Worm (Caenorhabditis elegans) whole organism, L3 larva: ENCODE data around the gene cah-4.

Experiments used
- R02D3.7 ChIP-seq: fragments of 150-350 bp; optimal IDR thresholded peaks from 2 replicates; lab custom pipeline; 2014; ENCODE audit warnings: missing biosample characterization, missing genetic modification characterization
- ZK546.5 ChIP-seq: sonication (generic microtip); optimal IDR thresholded peaks from 2 replicates; lab custom pipeline; 2017; ENCODE audit warnings: missing biosample characterization, missing genetic modification characterization
- aly-2 ChIP-seq: fragments of 150-350 bp; optimal IDR thresholded peaks from 2 replicates; lab custom pipeline; 2014; ENCODE audit warnings: missing biosample characterization, missing genetic modification characterization
- ama-1 ChIP-seq: fragments of 150-350 bp; optimal IDR thresholded peaks from 2 replicates; lab custom pipeline; 2018
- ceh-16 ChIP-seq: sonication (generic microtip); optimal IDR thresholded peaks from 2 replicates; lab custom pipeline; 2017; ENCODE audit warnings: missing biosample characterization, missing genetic modification characterization
- ceh-28 ChIP-seq: fragments of 150-350 bp; optimal IDR thresholded peaks from 2 replicates; lab custom pipeline; 2014; ENCODE audit warnings: missing biosample characterization, missing genetic modification reagents, missing genetic modification characterization
- ceh-82 ChIP-seq: fragments of 150-350 bp; optimal IDR thresholded peaks from 2 replicates; lab custom pipeline; 2014; ENCODE audit warnings: missing biosample characterization, missing genetic modification characterization
- ceh-9 ChIP-seq: sonication (generic microtip); optimal IDR thresholded peaks from 2 replicates; lab custom pipeline; 2018; ENCODE audit warnings: missing biosample characterization, missing genetic modification characterization
- daf-12 ChIP-seq: fragments of 150-350 bp; optimal IDR thresholded peaks from 2 replicates; lab custom pipeline; 2014; ENCODE audit warnings: missing biosample characterization, missing genetic modification reagents, missing genetic modification characterization
- egl-27 ChIP-seq: sonication (generic microtip); optimal IDR thresholded peaks from 4 replicates; lab custom pipeline; 2017; ENCODE audit warnings: missing biosample characterization, missing genetic modification reagents, missing genetic modification characterization
- egl-5 ChIP-seq: fragments of 150-350 bp; optimal IDR thresholded peaks from 2 replicates; lab custom pipeline; 2017; ENCODE audit warnings: missing biosample characterization, missing genetic modification reagents, missing genetic modification characterization, inconsistent platforms
- elt-1 ChIP-seq: fragments of 150-350 bp; optimal IDR thresholded peaks from 2 replicates; lab custom pipeline; 2014; ENCODE audit warnings: missing biosample characterization, missing genetic modification characterization
- elt-2 ChIP-seq: sonication (generic microtip); optimal IDR thresholded peaks from 2 replicates; lab custom pipeline; 2016; ENCODE audit warnings: missing genetic modification reagents, mild to moderate bottlenecking, missing genetic modification characterization, missing compliant biosample characterization
- elt-3 ChIP-seq, 3 experiments: fragments of 150-350 bp in 1 of 3; sonication (generic microtip) in 2 of 3; optimal IDR thresholded peaks; 2 replicates in 2 of 3; 4 replicates in 1 of 3; lab custom pipeline; 2014 to 2017; ENCODE audit warnings: missing biosample characterization in 3 of 3, missing genetic modification characterization in 3 of 3
- eor-1 ChIP-seq, 2 experiments: fragments of 150-350 bp; optimal IDR thresholded peaks; 2 replicates each; lab custom pipeline; 2014 to 2018; ENCODE audit warnings: missing biosample characterization in 2 of 2, missing genetic modification characterization in 2 of 2
- fkh-10 ChIP-seq: sonication (generic microtip); optimal IDR thresholded peaks from 2 replicates; lab custom pipeline; 2017; ENCODE audit warnings: missing biosample characterization, missing genetic modification reagents, missing genetic modification characterization
- fkh-2 ChIP-seq: fragments of 150-350 bp; optimal IDR thresholded peaks from 2 replicates; lab custom pipeline; 2014; ENCODE audit warnings: missing biosample characterization, missing genetic modification reagents, missing genetic modification characterization
- fos-1 ChIP-seq: fragments of 150-350 bp; optimal IDR thresholded peaks from 2 replicates; lab custom pipeline; 2014; ENCODE audit warnings: missing biosample characterization, missing genetic modification characterization
- hmg-11 ChIP-seq: sonication (generic microtip); optimal IDR thresholded peaks from 2 replicates; lab custom pipeline; 2016; ENCODE audit warnings: missing genetic modification characterization, missing compliant biosample characterization
- jun-1 ChIP-seq: fragments of 150-350 bp; optimal IDR thresholded peaks from 2 replicates; lab custom pipeline; 2014; ENCODE audit warnings: missing biosample characterization, missing genetic modification reagents, missing genetic modification characterization
- lin-15B ChIP-seq: fragments of 150-350 bp; optimal IDR thresholded peaks from 2 replicates; lab custom pipeline; 2014; ENCODE audit warnings: missing biosample characterization, missing genetic modification characterization
- lin-39 ChIP-seq: fragments of 150-350 bp; optimal IDR thresholded peaks from 2 replicates; lab custom pipeline; 2018; ENCODE audit warnings: missing biosample characterization, missing genetic modification reagents, missing genetic modification characterization
- lsy-12 ChIP-seq: sonication (generic microtip); optimal IDR thresholded peaks from 2 replicates; lab custom pipeline; 2016; ENCODE audit warnings: mild to moderate bottlenecking, missing genetic modification characterization, missing compliant biosample characterization
- mdl-1 ChIP-seq: fragments of 150-350 bp; optimal IDR thresholded peaks from 2 replicates; lab custom pipeline; 2014; ENCODE audit warnings: missing biosample characterization, missing genetic modification characterization
- mml-1 ChIP-seq: fragments of 150-350 bp; sonication (generic microtip); optimal IDR thresholded peaks from 3 replicates; lab custom pipeline; 2014; ENCODE audit warnings: missing biosample characterization, missing genetic modification characterization
- nfya-1 ChIP-seq: sonication (generic microtip); optimal IDR thresholded peaks from 2 replicates; lab custom pipeline; 2017; ENCODE audit warnings: missing genetic modification characterization, mild to moderate bottlenecking, missing compliant biosample characterization, antibody characterized with exemption, moderate library complexity; ENCODE audit not compliant: insufficient read depth
- nhr-11 ChIP-seq: fragments of 150-350 bp; optimal IDR thresholded peaks from 2 replicates; lab custom pipeline; 2014; ENCODE audit warnings: missing biosample characterization, missing genetic modification characterization
- nhr-12 ChIP-seq: fragments of 150-350 bp; optimal IDR thresholded peaks from 2 replicates; lab custom pipeline; 2014; ENCODE audit warnings: missing biosample characterization, missing genetic modification characterization
- nhr-23 ChIP-seq: fragments of 150-350 bp; optimal IDR thresholded peaks from 2 replicates; lab custom pipeline; 2014; ENCODE audit warnings: missing biosample characterization, missing genetic modification reagents, missing genetic modification characterization
- nhr-237 ChIP-seq: fragments of 150-350 bp; optimal IDR thresholded peaks from 2 replicates; lab custom pipeline; 2014; ENCODE audit warnings: missing biosample characterization, missing genetic modification characterization
- nhr-25 ChIP-seq: sonication (generic microtip); optimal IDR thresholded peaks from 2 replicates; lab custom pipeline; 2017; ENCODE audit warnings: missing biosample characterization, missing genetic modification characterization
- nhr-28 ChIP-seq: fragments of 150-350 bp; optimal IDR thresholded peaks from 2 replicates; lab custom pipeline; 2014; ENCODE audit warnings: missing biosample characterization, missing genetic modification characterization
- nhr-43 ChIP-seq: sonication (generic microtip); optimal IDR thresholded peaks from 2 replicates; lab custom pipeline; 2016; ENCODE audit warnings: mild to moderate bottlenecking, missing genetic modification characterization, missing compliant biosample characterization; ENCODE audit not compliant: poor library complexity, severe bottlenecking
- nhr-67 ChIP-seq: fragments of 150-350 bp; optimal IDR thresholded peaks from 2 replicates; lab custom pipeline; 2014; ENCODE audit warnings: missing biosample characterization, missing genetic modification characterization
- nhr-76 ChIP-seq: fragments of 150-350 bp; sonication (generic microtip); optimal IDR thresholded peaks from 5 replicates; lab custom pipeline; 2014; ENCODE audit warnings: missing biosample characterization, missing genetic modification characterization
- nhr-77 ChIP-seq: fragments of 150-350 bp; optimal IDR thresholded peaks from 2 replicates; lab custom pipeline; 2014; ENCODE audit warnings: missing biosample characterization, missing genetic modification characterization
- pha-4 ChIP-seq: fragments of 150-350 bp; optimal IDR thresholded peaks from 2 replicates; lab custom pipeline; 2014; ENCODE audit warnings: missing biosample characterization, missing genetic modification reagents, missing genetic modification characterization
- pqm-1 ChIP-seq: fragments of 150-350 bp; optimal IDR thresholded peaks from 2 replicates; lab custom pipeline; 2017; ENCODE audit warnings: missing biosample characterization, missing genetic modification characterization, inconsistent platforms
- sea-2 ChIP-seq: fragments of 150-350 bp; sonication (generic microtip); optimal IDR thresholded peaks from 4 replicates; lab custom pipeline; 2014; ENCODE audit warnings: missing biosample characterization, missing genetic modification reagents, missing genetic modification characterization
- skn-1 ChIP-seq: fragments of 150-350 bp; optimal IDR thresholded peaks from 2 replicates; lab custom pipeline; 2014; ENCODE audit warnings: missing biosample characterization, missing genetic modification characterization
- snpc-4 ChIP-seq: fragments of 150-350 bp; optimal IDR thresholded peaks from 2 replicates; lab custom pipeline; 2014; ENCODE audit warnings: missing biosample characterization, missing genetic modification characterization
- tbx-2 ChIP-seq: sonication (generic microtip); optimal IDR thresholded peaks from 2 replicates; lab custom pipeline; 2016; ENCODE audit warnings: mild to moderate bottlenecking, missing genetic modification characterization, missing compliant biosample characterization
- unc-39 ChIP-seq: sonication (generic microtip); optimal IDR thresholded peaks from 4 replicates; lab custom pipeline; 2017; ENCODE audit warnings: missing biosample characterization, missing genetic modification characterization
- unc-62 ChIP-seq: fragments of 150-350 bp; sonication (generic microtip); optimal IDR thresholded peaks from 4 replicates; lab custom pipeline; 2014; ENCODE audit warnings: missing biosample characterization, missing genetic modification reagents, missing genetic modification characterization
- zag-1 ChIP-seq: fragments of 150-350 bp; optimal IDR thresholded peaks from 2 replicates; lab custom pipeline; 2014; ENCODE audit warnings: missing biosample characterization, missing genetic modification characterization
- ztf-11 ChIP-seq: fragments of 150-350 bp; optimal IDR thresholded peaks from 2 replicates; lab custom pipeline; 2014; ENCODE audit warnings: missing biosample characterization, missing genetic modification characterization
- ztf-4 ChIP-seq: fragments of 150-350 bp; optimal IDR thresholded peaks from 2 replicates; lab custom pipeline; 2014; ENCODE audit warnings: missing biosample characterization, missing genetic modification characterization

cah-4 gene

ce11 chrX:13514384-13514783, 28.0 kb upstream of the cah-4 start:
- no peak for TF ChIP-seq fkh-2 (tag; lab: Kevin White, UChicago)
- peak; percentile 27 for TF ChIP-seq fos-1
- peak; percentile 97 for TF ChIP-seq jun-1
- peak; percentile 41 for TF ChIP-seq nhr-76 (tag; lab: Kevin White, UChicago)
- no peak for TF ChIP-seq nhr-28 (tag; lab: Kevin White, UChicago)
- peak; percentile 61 for TF ChIP-seq aly-2 (tag; lab: Kevin White, UChicago)
- TF ChIP-seq ceh-16 (tag; lab: Kevin White, UChicago), result peak; percentile 53
- TF ChIP-seq ceh-82 (tag; lab: Kevin White, UChicago), result peak; percentile 94
- peak; percentile 42 for TF ChIP-seq egl-5 (tag; lab: Kevin White, UChicago)
- TF ChIP-seq nfya-1, result peak; percentile 54
- peak; percentile 82 for TF ChIP-seq R02D3.7 (tag; lab: Kevin White, UChicago)
- peak; percentile 11 for TF ChIP-seq nhr-12 (tag; lab: Kevin White, UChicago)
- TF ChIP-seq mdl-1 (tag; lab: Kevin White, UChicago), result peak; percentile 12
- TF ChIP-seq snpc-4 (tag; lab: Kevin White, UChicago), result peak; percentile 81
- TF ChIP-seq daf-12 (tag; lab: Kevin White, UChicago), result peak; percentile 4
- peak in 1 of 3 experiments; percentile 63 for TF ChIP-seq elt-3 (tag; optimal IDR thresholded peaks at IDR 0.05; lab: Kevin White, UChicago)
- TF ChIP-seq nhr-23, result peak; percentile 96
- no peak for TF ChIP-seq ceh-9 (tag; lab: Kevin White, UChicago)
- no peak for TF ChIP-seq ZK546.5 (tag; lab: Kevin White, UChicago)
- peak; percentile 47 for TF ChIP-seq elt-1 (tag; lab: Kevin White, UChicago)
- TF ChIP-seq nhr-67 (tag; lab: Kevin White, UChicago), result no peak
- TF ChIP-seq elt-2 (tag; lab: Kevin White, UChicago), result peak; percentile 50
- TF ChIP-seq tbx-2 (tag; lab: Kevin White, UChicago), result peak; percentile 95
- TF ChIP-seq lin-39 (tag; lab: Kevin White, UChicago), result peak; percentile 69
- TF ChIP-seq nhr-43 (tag; lab: Kevin White, UChicago), result peak; percentile 95
- peak; percentile 60 for TF ChIP-seq nhr-11
- peak; percentile 94 for TF ChIP-seq nhr-77 (tag; lab: Kevin White, UChicago)
- TF ChIP-seq zag-1 (tag; lab: Kevin White, UChicago), result no peak
- TF ChIP-seq unc-39 (tag; lab: Kevin White, UChicago), result no peak
- peak; percentile 75 for TF ChIP-seq nhr-25 (tag; lab: Kevin White, UChicago)
- TF ChIP-seq pha-4 (tag; lab: Kevin White, UChicago), result peak; percentile 90
- TF ChIP-seq egl-27, result peak; percentile 77
- no peak for TF ChIP-seq ztf-11 (tag; lab: Kevin White, UChicago)
- no peak for TF ChIP-seq unc-62
- TF ChIP-seq ztf-4 (tag; lab: Kevin White, UChicago), result no peak
- peak; percentile 73 for TF ChIP-seq pqm-1 (tag; lab: Kevin White, UChicago)
- no peak for TF ChIP-seq ama-1 (lab: Kevin White, UChicago)
- TF ChIP-seq lsy-12 (tag; lab: Kevin White, UChicago), result peak; percentile 62
- TF ChIP-seq sea-2 (GFP tag; lab: Kevin White, UChicago), result no peak
- peak in 1 of 2 experiments; percentile 80 for TF ChIP-seq eor-1 (tag; optimal IDR thresholded peaks at IDR 0.05; lab: Kevin White, UChicago)
- TF ChIP-seq skn-1, result peak; percentile 95
- peak; percentile 65 for TF ChIP-seq fkh-10 (GFP tag; lab: Kevin White, UChicago)
- no peak for TF ChIP-seq nhr-237 (tag; lab: Kevin White, UChicago)
- TF ChIP-seq ceh-28, result peak; percentile 98
- TF ChIP-seq hmg-11, result peak; percentile 78
- no peak for TF ChIP-seq mml-1
- TF ChIP-seq lin-15B (tag; lab: Kevin White, UChicago), result peak; percentile 12
